Worm (Caenorhabditis elegans): ENCODE data around the gene C32B5.13.
"Not testable (repeated sequence)": the region's sequence is repeated elsewhere in the genome, so short reads cannot be mapped to it uniquely, and the experiment has no call there.

C32B5.13 gene

DNA sequence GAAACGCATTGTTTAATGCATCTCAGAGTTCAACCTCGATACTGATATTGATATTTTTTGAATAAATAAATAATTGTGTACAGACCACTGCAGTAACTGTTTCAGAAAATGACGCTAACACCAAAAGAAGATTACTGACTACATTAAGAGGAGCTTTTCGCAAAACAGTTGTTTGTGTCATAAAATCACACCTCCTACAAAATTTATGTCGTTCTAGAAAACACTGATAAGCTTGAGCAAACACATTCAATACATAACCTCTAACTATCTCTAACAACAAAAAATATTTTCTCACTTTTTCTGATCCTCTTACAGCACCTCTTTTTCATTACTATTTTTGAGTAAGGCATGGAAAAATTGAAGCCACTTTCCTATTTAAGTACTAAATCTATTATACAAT is 7.2 kb downstream of the C32B5.13 start, which contains the start of gene fbxc-7:
Gene fbxc-7 (plus strand): TSS at position 301 of the 400 bp plus-strand sequence.
- TF ChIP-seq dmd-4 (tag; optimal IDR thresholded peaks at IDR 0.05; ENCODE audit: borderline replicate concordance); pha-2 (tag; optimal IDR thresholded peaks at IDR 0.05); C08G9.2 (tag; optimal IDR thresholded peaks at IDR 0.05): not testable (repeated sequence)

DNA sequence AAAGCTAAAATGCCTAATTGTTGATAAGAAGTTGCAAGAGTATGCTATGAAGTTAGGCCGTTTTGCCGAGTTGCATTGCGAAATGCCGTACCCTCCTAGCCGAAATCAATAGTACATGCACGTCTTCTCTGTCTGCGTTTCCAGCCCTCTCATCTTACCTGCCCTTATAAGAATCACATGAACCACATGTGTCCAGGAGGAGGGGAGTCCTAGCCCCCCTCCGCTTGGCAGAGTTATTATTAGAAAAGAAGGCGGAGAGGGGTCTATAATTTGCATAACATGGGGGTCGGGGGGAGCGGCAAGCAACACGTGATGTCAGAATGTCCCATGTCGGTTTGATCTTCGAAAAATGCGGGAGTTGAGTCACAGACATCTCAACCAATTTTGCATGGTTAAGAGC is 8.8 kb downstream of the C32B5.13 start:
- peak; percentile 60 for TF ChIP-seq hlh-30 (tag; optimal IDR thresholded peaks at IDR 0.05; ENCODE audit: insufficient read depth)
- TF ChIP-seq F13H6.1 (tag; optimal IDR thresholded peaks at IDR 0.05): no peak
- TF ChIP-seq lim-6 (tag; optimal IDR thresholded peaks at IDR 0.05): no peak
- no peak for TF ChIP-seq pqm-1 (tag; optimal IDR thresholded peaks at IDR 0.05)
- no peak for TF ChIP-seq syd-9 (tag; optimal IDR thresholded peaks at IDR 0.05)
- no peak for TF ChIP-seq ceh-34 (tag; optimal IDR thresholded peaks at IDR 0.05)
- TF ChIP-seq nhr-11 (tag; optimal IDR thresholded peaks at IDR 0.05): no peak
- no peak for TF ChIP-seq hlh-6 (tag; optimal IDR thresholded peaks at IDR 0.05)
- TF ChIP-seq fkh-6 (tag; optimal IDR thresholded peaks at IDR 0.05): no peak
- TF ChIP-seq ets-4 (tag; optimal IDR thresholded peaks at IDR 0.05): no peak
- no peak for TF ChIP-seq fkh-10 (GFP tag; optimal IDR thresholded peaks at IDR 0.05)
- no peak for TF ChIP-seq unc-42 (tag; optimal IDR thresholded peaks at IDR 0.05)
- peak; percentile 6 for TF ChIP-seq ceh-48 (tag; optimal IDR thresholded peaks at IDR 0.05)

DNA sequence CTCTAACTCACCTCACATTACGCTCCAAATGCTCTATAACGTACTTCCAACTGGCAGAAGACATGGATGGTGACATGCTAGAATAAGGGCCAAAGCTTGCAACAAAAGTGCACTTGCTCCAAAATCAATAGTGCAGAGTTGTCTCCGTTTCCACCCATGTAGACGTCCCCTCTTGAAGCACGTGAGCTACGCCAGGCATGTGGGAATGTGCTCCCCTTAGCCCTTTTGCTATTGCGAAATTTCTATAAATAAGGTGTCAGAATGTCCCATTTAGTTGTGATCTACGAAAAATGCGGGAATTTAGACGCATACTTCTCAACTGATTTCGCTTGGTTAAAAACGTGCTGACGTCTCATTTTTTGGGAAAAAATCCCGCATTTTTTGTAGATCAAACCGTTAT is 11.5 kb downstream of the C32B5.13 start:
- TF ChIP-seq ceh-34 (tag; optimal IDR thresholded peaks at IDR 0.05): no peak
- TF ChIP-seq ceh-9 (tag; optimal IDR thresholded peaks at IDR 0.05): no peak
- TF ChIP-seq Y22D7AL.16 (tag; optimal IDR thresholded peaks at IDR 0.05): no peak
- TF ChIP-seq C08G9.2 (tag; optimal IDR thresholded peaks at IDR 0.05): no peak
- no peak for TF ChIP-seq zip-5 (tag; optimal IDR thresholded peaks at IDR 0.05)
- TF ChIP-seq ceh-22 (tag; optimal IDR thresholded peaks at IDR 0.05): no peak
- TF ChIP-seq ceh-48 (tag; optimal IDR thresholded peaks at IDR 0.05): peak; percentile 46
- peak; percentile 28 for TF ChIP-seq ceh-19 (GFP tag; optimal IDR thresholded peaks at IDR 0.05)

DNA sequence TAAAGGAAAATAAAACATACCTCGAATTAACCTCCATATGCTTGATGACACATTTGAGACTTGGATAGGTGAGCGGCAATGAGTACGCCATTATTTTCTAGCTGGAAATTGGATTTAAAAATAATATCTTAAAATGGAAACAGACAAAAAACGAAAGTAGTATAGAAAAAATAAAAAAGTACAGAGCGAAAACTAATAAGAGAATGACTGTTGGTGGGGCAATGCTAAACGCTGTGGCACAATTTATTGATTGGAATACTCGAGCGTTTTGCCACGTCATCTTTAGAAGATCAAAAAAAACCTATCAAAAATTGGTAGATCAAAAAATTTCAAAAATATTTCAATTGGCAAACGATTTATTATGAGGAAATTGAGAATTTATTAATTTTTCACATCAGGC is 13.8 kb downstream of the C32B5.13 start, which contains the start of gene fbxc-32:
Gene fbxc-32 (minus strand): TSS at position 101 of the 400 bp plus-strand sequence.
- TF ChIP-seq syd-9 (tag; optimal IDR thresholded peaks at IDR 0.05) (no peak), tbx-7 (tag; optimal IDR thresholded peaks at IDR 0.05) (no peak), F13H6.1 (tag; optimal IDR thresholded peaks at IDR 0.05) (no peak), elt-2 (tag; optimal IDR thresholded peaks at IDR 0.05) (no peak), pha-2 (tag; optimal IDR thresholded peaks at IDR 0.05) (no peak), pha-4 (tag; optimal IDR thresholded peaks at IDR 0.05) (no peak), C38D4.7 (GFP tag; optimal IDR thresholded peaks at IDR 0.05) (no peak), dmd-4 (tag; optimal IDR thresholded peaks at IDR 0.05; ENCODE audit: borderline replicate concordance) (no peak), K09A11.1 (tag; optimal IDR thresholded peaks at IDR 0.05; ENCODE audit: insufficient read depth) (no peak), ceh-45 (GFP tag; IDR thresholded peaks at IDR 0.05) (no peak)

DNA sequence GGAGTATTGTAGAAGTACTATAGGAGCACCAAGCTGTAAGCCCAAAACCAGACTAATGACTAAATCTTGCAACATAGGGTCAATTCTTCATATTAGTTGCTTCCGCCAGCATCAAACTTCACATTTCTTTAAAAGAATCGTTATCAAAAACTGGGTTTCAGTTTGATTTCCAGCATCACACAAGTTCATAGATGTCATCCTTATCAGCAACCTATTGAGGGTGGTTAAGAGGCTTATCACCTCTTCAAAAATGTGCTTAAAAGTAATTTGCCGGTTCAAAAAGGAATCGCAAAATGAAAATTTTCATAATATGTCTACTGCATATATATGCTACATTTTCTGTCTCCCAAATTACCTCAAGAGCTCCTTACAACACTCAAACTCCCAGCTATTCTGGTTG is 18.1 kb downstream of the C32B5.13 start, which contains the start of gene clec-43:
Gene clec-43 (plus strand): TSS at position 294 of the 400 bp plus-strand sequence.
- TF ChIP-seq elt-4 (tag; optimal IDR thresholded peaks at IDR 0.05) (no peak), hlh-6 (tag; optimal IDR thresholded peaks at IDR 0.05) (no peak), madf-2 (tag; optimal IDR thresholded peaks at IDR 0.05) (no peak), dmd-4 (tag; optimal IDR thresholded peaks at IDR 0.05; ENCODE audit: borderline replicate concordance) (no peak), ama-1 (optimal IDR thresholded peaks at IDR 0.05) (no peak), ceh-30 (tag; optimal IDR thresholded peaks at IDR 0.05) (no peak), hlh-30 (tag; optimal IDR thresholded peaks at IDR 0.05; ENCODE audit: insufficient read depth) (no peak), ceh-34 (tag; optimal IDR thresholded peaks at IDR 0.05) (no peak), ceh-45 (GFP tag; IDR thresholded peaks at IDR 0.05) (no peak), fkh-6 (tag; optimal IDR thresholded peaks at IDR 0.05) (no peak), fax-1 (tag; optimal IDR thresholded peaks at IDR 0.05) (no peak), ceh-19 (GFP tag; optimal IDR thresholded peaks at IDR 0.05) (no peak), odd-2 (tag; optimal IDR thresholded peaks at IDR 0.05) (no peak), Y22D7AL.16 (tag; optimal IDR thresholded peaks at IDR 0.05) (no peak), pat-9 (tag; optimal IDR thresholded peaks at IDR 0.05) (no peak), lin-11 (tag; optimal IDR thresholded peaks at IDR 0.05) (no peak)
